Fruit fly (Drosophila melanogaster) whole organism, embryonic: ENCODE data around the gene CG6959.

Experiments
- Awh ChIP-seq: fragments of 200-800 bp; sonication (Bioruptor generic); IDR thresholded peaks from 2 replicates; pipeline ENCODE4, ENCODE4 v1.3.6; 2022; ENCODE audit warnings: missing biosample characterization, missing genetic modification characterization
- Bgb ChIP-seq: fragments of 200-800 bp; sonication (Bioruptor generic); IDR thresholded peaks from 2 replicates; pipeline ENCODE4 v1.3.6; 2022; ENCODE audit warnings: missing biosample characterization, missing genetic modification characterization; ENCODE audit not compliant: partially characterized antibody
- CG10274 ChIP-seq: fragments of 200-800 bp; sonication (Bioruptor generic); optimal IDR thresholded peaks from 3 replicates; lab custom pipeline; 2017; ENCODE audit warnings: missing biosample characterization, mild to moderate bottlenecking, missing genetic modification characterization
- CG10959 ChIP-seq: fragments of 200-800 bp; sonication (Bioruptor generic); IDR thresholded peaks from 2 replicates; pipeline ENCODE4 v1.3.6; 2022; ENCODE audit warnings: missing biosample characterization, missing genetic modification characterization
- CG11723 ChIP-seq: fragments of 200-800 bp; sonication (Bioruptor generic); optimal IDR thresholded peaks from 2 replicates; lab custom pipeline; 2017; ENCODE audit warnings: missing biosample characterization, mild to moderate bottlenecking, missing genetic modification characterization
- CG12659 ChIP-seq: fragments of 200-800 bp; sonication (Bioruptor generic); optimal IDR thresholded peaks from 3 replicates; lab custom pipeline; 2017; ENCODE audit warnings: mild to moderate bottlenecking, missing biosample characterization, missing genetic modification reagents, missing genetic modification characterization
- CG13287 ChIP-seq: fragments of 200-800 bp; sonication (Bioruptor generic); IDR thresholded peaks from 2 replicates; pipeline ENCODE4 v1.3.6; 2022; ENCODE audit warnings: missing biosample characterization, missing genetic modification characterization; ENCODE audit not compliant: partially characterized antibody
- CG13894 ChIP-seq: fragments of 200-800 bp; sonication (Bioruptor generic); optimal IDR thresholded peaks from 3 replicates; lab custom pipeline; 2018; ENCODE audit warnings: missing biosample characterization, mild to moderate bottlenecking, missing genetic modification characterization, moderate library complexity
- CG14860 ChIP-seq: fragments of 200-800 bp; sonication (Bioruptor generic); IDR thresholded peaks from 3 replicates; pipeline ENCODE4 v1.3.6; 2022; ENCODE audit warnings: missing biosample characterization, missing genetic modification characterization; ENCODE audit not compliant: partially characterized antibody
- CG15011 ChIP-seq: fragments of 200-800 bp; sonication (Bioruptor generic); optimal IDR thresholded peaks from 3 replicates; lab custom pipeline; 2018; ENCODE audit warnings: missing biosample characterization, mild to moderate bottlenecking, missing genetic modification characterization
- CG17829 ChIP-seq: fragments of 200-800 bp; optimal IDR thresholded peaks from 2 replicates; lab custom pipeline; 2019; ENCODE audit warnings: missing biosample characterization, mild to moderate bottlenecking, missing genetic modification characterization, moderate library complexity
- CG18262 ChIP-seq: fragments of 200-800 bp; optimal IDR thresholded peaks from 3 replicates; lab custom pipeline; 2019; ENCODE audit warnings: missing biosample characterization, mild to moderate bottlenecking, missing genetic modification characterization, moderate library complexity
- CG2120 ChIP-seq: fragments of 200-800 bp; sonication (Bioruptor generic); optimal IDR thresholded peaks from 3 replicates; lab custom pipeline; 2016; ENCODE audit warnings: missing biosample characterization, missing genetic modification characterization
- CG3065 ChIP-seq: fragments of 200-800 bp; sonication (Bioruptor generic); optimal IDR thresholded peaks from 2 replicates; lab custom pipeline; 2016; ENCODE audit warnings: missing biosample characterization, missing genetic modification characterization
- CG4854 ChIP-seq: fragments of 200-800 bp; sonication (Bioruptor generic); optimal IDR thresholded peaks from 2 replicates; lab custom pipeline; 2016; ENCODE audit warnings: missing biosample characterization, missing genetic modification characterization, inconsistent platforms
- CG6791 ChIP-seq: fragments of 200-800 bp; sonication (Bioruptor generic); IDR thresholded peaks from 3 replicates; pipeline ENCODE4 v1.3.6; 2022; ENCODE audit warnings: missing biosample characterization, missing genetic modification characterization; ENCODE audit not compliant: partially characterized antibody
- CG7271 ChIP-seq: fragments of 200-800 bp; sonication (Bioruptor generic); optimal IDR thresholded peaks from 2 replicates; lab custom pipeline; 2018; ENCODE audit warnings: missing biosample characterization, mild to moderate bottlenecking, missing genetic modification characterization, moderate library complexity
- CG7357 ChIP-seq: fragments of 200-800 bp; sonication (Bioruptor generic); IDR thresholded peaks from 3 replicates; pipeline ENCODE4 v1.3.6; 2022; ENCODE audit warnings: missing biosample characterization, missing genetic modification characterization
- CG9932 ChIP-seq: fragments of 200-800 bp; sonication (Bioruptor generic); IDR thresholded peaks from 2 replicates; pipeline ENCODE4 v1.3.6; 2022; ENCODE audit warnings: missing biosample characterization, missing genetic modification characterization
- Dip2 ChIP-seq: fragments of 200-800 bp; sonication (Bioruptor generic); IDR thresholded peaks from 2 replicates; pipeline ENCODE4 v1.3.6; 2022; ENCODE audit warnings: missing biosample characterization, missing genetic modification characterization
- Fer2 ChIP-seq: fragments of 200-800 bp; sonication (Bioruptor generic); optimal IDR thresholded peaks from 2 replicates; lab custom pipeline; 2018; ENCODE audit warnings: missing biosample characterization, mild to moderate bottlenecking, missing genetic modification characterization, moderate library complexity
- Ptx1 ChIP-seq: fragments of 200-800 bp; sonication (Bioruptor generic); IDR thresholded peaks from 2 replicates; pipeline ENCODE4 v1.3.6; 2022; ENCODE audit warnings: missing biosample characterization, missing genetic modification characterization
- Ravus ChIP-seq: fragments of 200-800 bp; sonication (Bioruptor generic); IDR thresholded peaks from 2 replicates; pipeline ENCODE4 v1.3.6; 2022; ENCODE audit warnings: missing biosample characterization, missing genetic modification characterization
- Stat92E ChIP-seq, 3 experiments: fragments of >200 bp in 2 of 3; fragments of 200-800 bp in 1 of 3; sonication (Bioruptor generic) in 1 of 3; optimal IDR thresholded peaks; 2 replicates each; lab custom pipeline; 2017 to 2019; ENCODE audit warnings: missing biosample characterization in 3 of 3, missing genetic modification characterization in 3 of 3, mild to moderate bottlenecking in 1 of 3, moderate library complexity in 1 of 3
- ab ChIP-seq: fragments of 200-800 bp; sonication (Bioruptor generic); optimal IDR thresholded peaks from 2 replicates; lab custom pipeline; 2016; ENCODE audit warnings: missing biosample characterization, missing genetic modification characterization
- ash1 ChIP-seq: fragments of 200-800 bp; sonication (Bioruptor generic); optimal IDR thresholded peaks from 2 replicates; lab custom pipeline; 2018; ENCODE audit warnings: missing biosample characterization, mild to moderate bottlenecking, missing genetic modification characterization
- ato ChIP-seq: fragments of 200-800 bp; sonication (Bioruptor generic); IDR thresholded peaks from 2 replicates; pipeline ENCODE4 v1.3.6; 2022; ENCODE audit warnings: missing biosample characterization, missing genetic modification characterization; ENCODE audit not compliant: partially characterized antibody
- corto ChIP-seq: fragments of 200-800 bp; sonication (Bioruptor generic); optimal IDR thresholded peaks from 2 replicates; lab custom pipeline; 2016; ENCODE audit warnings: missing biosample characterization, mild to moderate bottlenecking, missing genetic modification characterization, moderate library complexity
- cwo ChIP-seq: fragments of 200-800 bp; sonication (Bioruptor generic); optimal IDR thresholded peaks from 3 replicates; lab custom pipeline; 2017; ENCODE audit warnings: missing biosample characterization, missing genetic modification characterization, mild to moderate bottlenecking, moderate library complexity, missing genetic modification reagents
- dpn ChIP-seq, 2 experiments: fragments of 200-800 bp; sonication (Bioruptor generic); optimal IDR thresholded peaks; 3 replicates each; lab custom pipeline; 2016; ENCODE audit warnings: missing biosample characterization in 2 of 2, missing genetic modification characterization in 2 of 2
- fd64A ChIP-seq: fragments of 200-800 bp; sonication (Bioruptor generic); optimal IDR thresholded peaks from 3 replicates; lab custom pipeline; 2018; ENCODE audit warnings: missing biosample characterization, mild to moderate bottlenecking, missing genetic modification characterization
- ham ChIP-seq: fragments of 200-800 bp; sonication (Bioruptor generic); IDR thresholded peaks from 2 replicates; pipeline ENCODE4 v1.3.6; 2022; ENCODE audit warnings: missing biosample characterization, missing genetic modification characterization
- ken ChIP-seq: fragments of 200-800 bp; sonication (Bioruptor generic); IDR thresholded peaks from 3 replicates; pipeline ENCODE4 v1.3.6; 2022; ENCODE audit warnings: missing biosample characterization, missing genetic modification characterization
- knrl ChIP-seq: fragments of 200-800 bp; sonication (Bioruptor generic); IDR thresholded peaks from 3 replicates; pipeline ENCODE4 v1.3.6; 2022; ENCODE audit warnings: missing biosample characterization, missing genetic modification characterization; ENCODE audit not compliant: partially characterized antibody
- lbe ChIP-seq: fragments of 200-800 bp; sonication (Bioruptor generic); optimal IDR thresholded peaks from 2 replicates; lab custom pipeline; 2016; ENCODE audit warnings: missing biosample characterization, mild to moderate bottlenecking, missing genetic modification characterization
- lilli ChIP-seq: fragments of 200-800 bp; sonication (Bioruptor generic); optimal IDR thresholded peaks from 3 replicates; lab custom pipeline; 2016; ENCODE audit warnings: missing biosample characterization, missing genetic modification characterization
- nau ChIP-seq: fragments of 200-800 bp; sonication (Bioruptor generic); optimal IDR thresholded peaks from 3 replicates; lab custom pipeline; 2017; ENCODE audit warnings: missing biosample characterization, mild to moderate bottlenecking, missing genetic modification characterization, missing genetic modification reagents
- oc ChIP-seq: fragments of 200-800 bp; sonication (Bioruptor generic); optimal IDR thresholded peaks from 2 replicates; lab custom pipeline; 2018; ENCODE audit warnings: missing biosample characterization, mild to moderate bottlenecking, missing genetic modification characterization, moderate library complexity
- psq ChIP-seq: fragments of 200-800 bp; sonication (Bioruptor generic); optimal IDR thresholded peaks from 2 replicates; lab custom pipeline; 2017; ENCODE audit warnings: missing biosample characterization, missing genetic modification characterization
- rib ChIP-seq: fragments of 200-800 bp; sonication (Bioruptor generic); IDR thresholded peaks from 2 replicates; pipeline ENCODE4 v1.3.6; 2022; ENCODE audit warnings: missing biosample characterization, missing genetic modification characterization
- salm ChIP-seq: fragments of 200-800 bp; sonication (Bioruptor generic); optimal IDR thresholded peaks from 2 replicates; lab custom pipeline; 2018; ENCODE audit warnings: missing biosample characterization, mild to moderate bottlenecking, missing genetic modification characterization
- sd ChIP-seq: fragments of 200-800 bp; sonication (Bioruptor generic); optimal IDR thresholded peaks from 3 replicates; lab custom pipeline; 2018; ENCODE audit warnings: missing biosample characterization, mild to moderate bottlenecking, missing genetic modification characterization, moderate library complexity
- tna ChIP-seq: fragments of 200-800 bp; sonication (Bioruptor generic); IDR thresholded peaks from 2 replicates; pipeline ENCODE4 v1.3.6; 2022; ENCODE audit warnings: missing biosample characterization, missing genetic modification characterization; ENCODE audit not compliant: partially characterized antibody
- twi ChIP-seq: fragments of 200-800 bp; optimal IDR thresholded peaks from 2 replicates; lab custom pipeline; 2019; ENCODE audit warnings: missing biosample characterization, mild to moderate bottlenecking, missing genetic modification characterization, moderate library complexity
- zen ChIP-seq: fragments of 200-800 bp; sonication (Bioruptor generic); optimal IDR thresholded peaks from 3 replicates; lab custom pipeline; 2018; ENCODE audit warnings: missing biosample characterization, mild to moderate bottlenecking, missing genetic modification characterization, moderate library complexity
- zf30C ChIP-seq: fragments of 200-800 bp; sonication (Bioruptor generic); optimal IDR thresholded peaks from 3 replicates; lab custom pipeline; 2018; ENCODE audit warnings: missing biosample characterization, mild to moderate bottlenecking, missing genetic modification characterization
- zfh1 ChIP-seq: fragments of 200-800 bp; sonication (Bioruptor generic); IDR thresholded peaks from 3 replicates; pipeline ENCODE4 v1.3.6; 2022; ENCODE audit warnings: missing biosample characterization, missing genetic modification characterization

The CG6959 gene

DNA sequence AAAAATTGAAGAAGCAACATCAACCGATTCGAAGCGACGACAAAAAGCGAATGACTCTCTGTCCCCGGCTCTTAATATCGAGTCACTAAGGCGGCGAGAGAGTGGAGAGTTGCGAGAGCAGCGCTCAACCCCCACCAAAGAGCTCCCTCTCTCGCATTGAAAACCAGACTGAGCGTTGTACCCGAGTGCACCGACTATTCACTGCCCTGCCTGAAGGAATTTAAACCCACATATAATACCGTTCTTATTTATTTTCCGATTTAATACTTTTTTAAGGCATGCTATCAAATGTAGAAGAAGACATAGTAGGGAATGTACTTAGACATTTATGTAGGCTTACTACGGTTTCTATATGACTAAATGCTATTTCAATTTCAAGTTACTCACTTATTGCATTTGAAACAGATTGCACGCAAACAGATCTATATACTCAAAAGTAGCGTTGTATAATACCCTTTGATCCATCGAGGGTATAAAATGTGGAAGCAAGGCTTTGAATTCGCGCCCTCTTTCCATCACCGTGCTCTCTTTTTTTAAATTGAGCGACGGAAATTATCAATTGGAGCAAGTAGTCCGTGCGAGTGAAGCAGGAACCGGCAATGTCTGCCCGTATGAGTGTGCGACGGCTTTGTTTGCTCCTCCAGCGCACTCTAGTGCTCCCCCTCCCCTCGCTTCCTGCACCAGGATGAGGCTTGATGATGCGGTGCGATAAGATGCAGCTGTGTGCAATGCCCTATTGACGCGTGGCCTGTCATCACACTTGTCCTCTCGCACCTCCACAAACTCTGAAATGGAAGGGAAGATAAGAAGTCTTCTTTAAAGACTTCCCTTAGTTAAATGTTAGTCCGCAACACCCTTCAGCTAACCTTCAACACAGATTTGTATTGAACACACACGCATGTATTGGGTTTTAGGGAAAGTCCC is 18.1 kb upstream of the CG6959 start, which contains the start of gene mthl5 (continued):
- TF ChIP-seq CG17829 (tag; lab: Kevin White, UChicago): peak; percentile 84
- TF ChIP-seq CG18262 (tag; lab: Kevin White, UChicago): peak; percentile 88
- peak; percentile 74 for TF ChIP-seq corto (GFP tag; lab: Kevin White, UChicago)
- peak; percentile 61 for TF ChIP-seq CG11723 (GFP tag; lab: Kevin White, UChicago)
- peak; percentile 79 for TF ChIP-seq lbe
- no peak for TF ChIP-seq CG4854
- no peak for TF ChIP-seq CG7271
- no peak for TF ChIP-seq ham (GFP tag; lab: Robert Waterston, UW)
- 0 out of 2 replicates have a peak, but pooled peaks have one; percentile 32 for TF ChIP-seq CG13287 (GFP tag; lab: Robert Waterston, UW)
- no peak; the same call in 1 of the 2 replicates for TF ChIP-seq Bgb (GFP tag; lab: Robert Waterston, UW)
- peak; percentile 43 for TF ChIP-seq ab (GFP tag; lab: Kevin White, UChicago)
- 0 out of 2 replicates have a peak, but pooled peaks have one; percentile 61 for TF ChIP-seq Awh
- no peak for TF ChIP-seq Dip2 (GFP tag; lab: Robert Waterston, UW)
- peak; percentile 82 for TF ChIP-seq ken (GFP tag; lab: Robert Waterston, UW)
- peak; percentile 66 for TF ChIP-seq cwo
- no peak for TF ChIP-seq ash1 (GFP tag; lab: Kevin White, UChicago)
- TF ChIP-seq Ptx1 (GFP tag; lab: Robert Waterston, UW): peak; percentile 84
- peak; percentile 77 for TF ChIP-seq zfh1 (GFP tag; lab: Robert Waterston, UW)
- TF ChIP-seq CG13894 (tag; lab: Kevin White, UChicago): peak; percentile 7
- TF ChIP-seq CG7357 (GFP tag; lab: Robert Waterston, UW): peak; percentile 64; the same call in 1 of the 3 replicates
- TF ChIP-seq CG15011: peak; percentile 41
- TF ChIP-seq sd (tag; lab: Kevin White, UChicago): peak; percentile 49
- peak; percentile 85 for TF ChIP-seq lilli (GFP tag; lab: Kevin White, UChicago)
- peak; percentile 70 for TF ChIP-seq salm (tag; lab: Kevin White, UChicago)
- no peak for TF ChIP-seq CG14860 (GFP tag; lab: Robert Waterston, UW)
- no peak for TF ChIP-seq zf30C
- TF ChIP-seq nau: no peak
- TF ChIP-seq CG10274 (GFP tag; lab: Kevin White, UChicago): peak; percentile 82
- peak in 1 of 3 experiments; percentile 21 for TF ChIP-seq Stat92E (GFP tag; optimal IDR thresholded peaks at IDR 0.05; lab: Kevin White, UChicago)
- peak; percentile 13 for TF ChIP-seq CG3065
- TF ChIP-seq CG9932 (GFP tag; lab: Robert Waterston, UW): peak; percentile 61
- TF ChIP-seq ato (GFP tag; lab: Robert Waterston, UW): no peak
- TF ChIP-seq CG2120 (GFP tag; lab: Kevin White, UChicago): peak; percentile 81
- peak; percentile 62 for TF ChIP-seq oc (tag; lab: Kevin White, UChicago)
- no peak for TF ChIP-seq rib (GFP tag; lab: Robert Waterston, UW)
- TF ChIP-seq psq (GFP tag; lab: Kevin White, UChicago): peak; percentile 56
- TF ChIP-seq Ravus (GFP tag; lab: Robert Waterston, UW): no peak; the same call in 1 of the 2 replicates
- peak; percentile 69 to 83 for TF ChIP-seq dpn (GFP tag; optimal IDR thresholded peaks at IDR 0.05; lab: Kevin White, UChicago)
- no peak for TF ChIP-seq fd64A (GFP tag; lab: Kevin White, UChicago)
- TF ChIP-seq CG12659 (GFP tag; lab: Kevin White, UChicago): peak; percentile 73
- no peak for TF ChIP-seq knrl (GFP tag; lab: Robert Waterston, UW)
- peak; percentile 56 for TF ChIP-seq twi (tag; lab: Kevin White, UChicago)
- TF ChIP-seq Fer2: no peak
- TF ChIP-seq CG10959 (GFP tag; lab: Robert Waterston, UW): peak; percentile 80
- no peak for TF ChIP-seq tna
- TF ChIP-seq CG6791: no peak
- peak; percentile 42 for TF ChIP-seq zen (tag; lab: Kevin White, UChicago)
